Worm (Caenorhabditis elegans): ENCODE data around the gene pals-18.
"Not testable (repeated sequence)": the region's sequence is repeated elsewhere in the genome, so short reads cannot be mapped to it uniquely, and the experiment has no call there.

Gene pals-18

DNA sequence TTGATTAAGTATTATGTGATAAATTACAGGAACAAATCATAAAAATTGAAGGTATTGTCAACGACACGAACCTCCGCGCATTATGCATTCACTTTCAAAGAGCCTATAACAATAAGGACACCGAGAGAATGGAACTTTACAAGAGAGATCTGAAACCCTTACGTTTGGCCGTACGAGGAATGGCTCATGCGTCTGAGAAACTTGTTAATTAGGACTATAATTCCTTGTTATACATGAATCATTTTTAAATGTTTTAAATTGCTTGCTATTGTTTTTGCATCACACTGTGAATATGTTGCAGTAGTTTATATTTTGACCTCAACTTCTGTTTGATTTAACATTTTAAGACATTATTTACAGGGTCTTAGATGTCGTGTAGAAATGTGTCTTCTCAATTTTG is at the start of gene pals-18:
TSS of gene pals-18 (plus strand) at position 301 of the 400 bp plus-strand sequence.
- no peak for TF ChIP-seq hmbx-1 (tag; optimal IDR thresholded peaks at IDR 0.05)
- no peak for TF ChIP-seq tbx-37 (GFP tag; conservative IDR thresholded peaks at IDR 0.05)

DNA sequence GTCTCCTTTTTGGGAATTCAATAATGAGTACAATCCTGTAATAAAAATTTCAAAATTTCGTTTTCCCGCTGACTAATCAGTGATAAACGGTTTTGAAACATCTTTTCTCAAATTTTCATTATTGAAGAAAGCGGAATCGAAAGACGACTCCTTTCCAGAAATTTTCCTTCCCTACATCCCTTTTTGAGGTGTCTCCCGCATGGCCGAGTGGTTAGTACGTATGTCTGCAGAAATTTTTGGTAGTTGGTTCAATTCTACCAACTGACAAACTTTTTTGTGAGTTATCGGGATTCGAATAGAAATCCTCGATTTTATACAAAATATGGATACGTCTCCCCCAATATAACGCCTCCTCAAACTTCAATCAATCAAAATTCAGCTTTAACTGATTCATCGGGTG is 48.7 kb upstream of the pals-18 start:
- TF ChIP-seq ceh-36 (tag; optimal IDR thresholded peaks at IDR 0.05) (no peak), flt-1 (GFP tag; IDR thresholded peaks at IDR 0.05) (no peak), ets-7 (tag; optimal IDR thresholded peaks at IDR 0.05) (no peak), hmbx-1 (tag; optimal IDR thresholded peaks at IDR 0.05) (no peak)

DNA sequence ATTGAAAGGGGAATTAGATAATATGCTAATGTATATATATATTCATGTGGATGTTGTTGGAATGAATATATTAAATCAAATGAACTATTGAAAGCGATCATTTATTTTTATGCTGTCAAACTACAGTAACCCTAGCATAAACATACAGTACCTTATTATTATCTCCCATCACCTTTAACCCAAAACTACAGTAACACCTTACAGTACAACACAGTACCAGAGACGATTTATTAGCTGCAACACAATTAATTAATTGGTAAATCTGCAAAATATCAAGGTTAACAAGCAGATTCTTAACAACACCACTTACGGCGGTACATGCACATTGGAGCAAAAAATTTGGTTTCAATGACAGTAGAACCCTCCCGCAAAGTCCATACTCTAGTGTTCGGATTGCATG is 47.9 kb upstream of the pals-18 start, which contains the start of gene Y82E9BL.1:
TSS of gene Y82E9BL.1 (minus strand) at position 101 of the 400 bp plus-strand sequence.
- TF ChIP-seq sea-1 (GFP tag; conservative IDR thresholded peaks at IDR 0.05) (no peak), ceh-36 (tag; optimal IDR thresholded peaks at IDR 0.05) (no peak)

DNA sequence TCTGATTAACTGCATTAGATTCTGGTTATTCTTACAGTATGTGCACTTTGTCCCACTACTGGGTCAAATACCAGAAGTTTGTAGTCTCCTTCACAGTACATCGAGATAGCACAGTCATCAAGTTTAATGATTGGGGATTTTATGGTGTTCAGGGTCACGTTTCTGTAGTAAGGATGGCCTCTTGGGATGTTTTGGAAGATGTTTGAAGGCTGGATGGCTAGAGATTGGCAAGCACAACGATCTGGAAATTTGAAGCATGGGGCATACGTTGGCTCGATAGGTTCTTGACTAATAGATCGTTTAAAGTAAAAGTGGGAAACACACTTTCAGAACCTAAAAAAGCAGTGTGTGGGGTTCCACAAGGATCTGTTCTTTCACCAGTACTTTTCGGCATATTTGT is 45.2 kb upstream of the pals-18 start, which contains the start of gene Y82E9BR.8:
TSS of gene Y82E9BR.8 (minus strand) at position 101 of the 400 bp plus-strand sequence.
- TF ChIP-seq hmbx-1 (tag; optimal IDR thresholded peaks at IDR 0.05); flt-1 (GFP tag; IDR thresholded peaks at IDR 0.05); pes-1 (GFP tag; IDR thresholded peaks at IDR 0.05): not testable (repeated sequence)

DNA sequence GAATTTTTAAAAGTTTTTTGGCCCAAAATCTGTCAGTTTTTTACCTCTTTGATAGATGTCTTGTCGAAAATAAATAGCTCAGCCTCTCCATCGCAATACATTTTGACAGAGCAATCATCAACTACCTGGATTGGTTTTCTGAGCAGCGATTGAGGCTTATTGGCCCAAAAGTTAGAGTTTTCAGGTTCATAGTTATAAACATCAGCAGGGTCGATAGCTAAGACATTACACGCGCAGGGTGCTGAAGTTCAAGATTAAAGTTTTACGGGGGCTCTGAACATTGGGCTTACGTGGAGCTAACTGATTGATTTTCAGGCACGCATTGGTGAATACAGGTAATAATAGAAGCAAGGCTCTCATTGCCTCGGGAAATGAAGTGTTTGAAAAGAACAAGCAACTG is 43.5 kb upstream of the pals-18 start, which contains the start of gene Y82E9BR.9:
TSS of gene Y82E9BR.9 (minus strand) at position 101 of the 400 bp plus-strand sequence.
- no peak for TF ChIP-seq tbx-37 (GFP tag; conservative IDR thresholded peaks at IDR 0.05)
- no peak for TF ChIP-seq scrt-1 (GFP tag; IDR thresholded peaks at IDR 0.05)
- TF ChIP-seq aly-1 (tag; optimal IDR thresholded peaks at IDR 0.05): no peak
- TF ChIP-seq hmg-4 (GFP tag; optimal IDR thresholded peaks at IDR 0.05): no peak
- no peak for TF ChIP-seq ets-7 (tag; optimal IDR thresholded peaks at IDR 0.05)
- no peak for TF ChIP-seq flt-1 (GFP tag; IDR thresholded peaks at IDR 0.05)
- no peak for TF ChIP-seq pes-1 (GFP tag; IDR thresholded peaks at IDR 0.05)

DNA sequence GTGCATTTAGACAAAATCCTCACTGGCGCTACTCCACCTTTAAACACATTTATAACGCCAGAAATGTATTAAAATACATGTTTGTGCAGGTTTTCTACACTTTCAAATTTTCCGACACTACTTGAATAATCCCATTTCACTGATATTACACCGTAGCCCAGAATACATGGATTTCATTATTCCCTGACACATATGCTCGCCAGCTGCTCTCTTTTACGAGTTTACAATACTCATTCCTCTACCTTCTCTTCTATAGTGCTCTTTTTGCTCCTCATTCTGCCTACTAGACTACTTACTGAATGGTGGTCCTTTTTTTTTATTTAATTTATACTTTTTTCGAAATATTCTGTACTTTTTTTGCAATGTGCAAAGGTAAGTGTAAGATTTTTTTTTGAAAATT is 30.6 kb upstream of the pals-18 start:
- TF ChIP-seq tbx-11 (GFP tag; IDR thresholded peaks at IDR 0.05): no peak
- TF ChIP-seq tbx-37 (GFP tag; conservative IDR thresholded peaks at IDR 0.05): no peak
- TF ChIP-seq ceh-36 (tag; optimal IDR thresholded peaks at IDR 0.05): no peak
- TF ChIP-seq flt-1 (GFP tag; IDR thresholded peaks at IDR 0.05): no peak
- no peak for TF ChIP-seq B0310.2 (tag; optimal IDR thresholded peaks at IDR 0.05)
- no peak for TF ChIP-seq hmbx-1 (tag; optimal IDR thresholded peaks at IDR 0.05)
- no peak for TF ChIP-seq ets-7 (tag; optimal IDR thresholded peaks at IDR 0.05)
- TF ChIP-seq sea-1 (GFP tag; conservative IDR thresholded peaks at IDR 0.05): no peak
- no peak for TF ChIP-seq hmg-4 (GFP tag; optimal IDR thresholded peaks at IDR 0.05)
- TF ChIP-seq tra-4 (tag; optimal IDR thresholded peaks at IDR 0.05): no peak
- TF ChIP-seq pes-1 (GFP tag; IDR thresholded peaks at IDR 0.05): no peak

DNA sequence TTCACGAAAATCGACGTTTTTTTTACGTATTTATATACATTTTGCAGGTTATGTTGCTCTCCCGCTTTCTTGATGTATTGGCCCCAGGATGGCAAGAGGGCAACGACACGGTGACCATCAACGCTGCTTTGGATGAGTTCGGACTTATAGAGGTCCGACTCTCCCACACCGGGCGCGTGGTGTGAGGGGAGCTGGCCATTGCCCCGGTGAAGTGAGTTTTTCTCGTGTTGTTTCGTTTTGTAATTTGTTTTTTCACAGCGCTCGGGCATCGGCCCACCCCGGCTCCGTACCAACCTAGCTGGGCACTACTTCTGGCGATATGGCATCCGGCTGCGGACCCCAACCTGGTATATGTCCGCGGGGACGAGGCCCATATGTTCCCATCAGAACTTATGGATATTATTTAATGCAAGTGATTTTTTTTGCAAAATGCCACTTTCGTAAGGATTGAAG is 28.8 kb upstream of the pals-18 start, which contains the start of gene Y82E9BR.20:
TSS of gene Y82E9BR.20 (plus strand) at position 51 of the 453 bp plus-strand sequence.
- TF ChIP-seq sea-1 (GFP tag; conservative IDR thresholded peaks at IDR 0.05): no peak
- TF ChIP-seq flt-1 (GFP tag; IDR thresholded peaks at IDR 0.05): no peak
- no peak for TF ChIP-seq tbx-11 (GFP tag; IDR thresholded peaks at IDR 0.05)
- TF ChIP-seq tra-4 (tag; optimal IDR thresholded peaks at IDR 0.05): no peak
- TF ChIP-seq tbx-37 (GFP tag; conservative IDR thresholded peaks at IDR 0.05): no peak
- TF ChIP-seq ceh-13 (GFP tag; optimal IDR thresholded peaks at IDR 0.05): no peak
- no peak for TF ChIP-seq B0310.2 (tag; optimal IDR thresholded peaks at IDR 0.05)
- TF ChIP-seq aly-1 (tag; optimal IDR thresholded peaks at IDR 0.05): no peak

DNA sequence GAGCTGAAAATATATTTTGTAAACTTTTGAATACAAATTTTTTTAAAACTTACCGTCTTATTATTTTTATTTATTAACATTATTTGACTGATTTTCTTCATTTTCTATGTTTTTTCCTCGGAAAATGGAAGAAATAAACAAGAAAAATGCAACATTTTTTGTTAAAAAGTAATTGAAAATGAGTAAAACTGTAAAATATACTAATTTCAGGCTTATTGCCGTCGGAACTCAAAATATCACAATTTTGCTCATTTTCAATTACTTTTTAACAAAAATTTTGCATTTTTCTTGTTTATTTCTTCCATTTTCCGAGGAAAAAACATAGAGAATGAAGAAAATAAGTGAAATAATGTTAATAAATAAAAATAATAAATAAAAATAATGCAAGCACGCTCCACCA is 27.7 kb upstream of the pals-18 start, which contains the start of gene Y82E9BR.10:
TSS of gene Y82E9BR.10 (minus strand) at position 101 of the 400 bp plus-strand sequence.
- TF ChIP-seq ets-7 (tag; optimal IDR thresholded peaks at IDR 0.05); ceh-13 (GFP tag; optimal IDR thresholded peaks at IDR 0.05); hnd-1 (tag; optimal IDR thresholded peaks at IDR 0.05): not testable (repeated sequence)

DNA sequence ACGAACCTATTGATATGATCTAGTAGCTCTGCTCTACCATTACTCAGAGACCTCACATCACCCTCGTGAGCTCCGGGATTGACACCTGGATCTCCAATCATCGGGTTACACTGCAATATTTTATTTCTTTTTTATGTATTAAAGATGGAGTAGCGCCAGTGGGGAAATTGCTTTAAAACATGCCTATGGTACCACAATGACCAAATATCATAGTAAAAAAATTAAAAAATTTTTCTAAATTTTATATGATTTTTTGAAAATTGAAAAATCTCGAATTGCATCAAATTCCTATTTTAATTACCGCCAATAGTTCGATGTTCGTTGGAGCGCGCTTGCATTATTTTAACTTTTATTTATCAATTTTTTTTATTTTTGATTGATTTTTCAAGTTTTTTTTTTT is 25.3 kb upstream of the pals-18 start, which contains the start of gene pals-40:
TSS of gene pals-40 (minus strand) at position 101 of the 400 bp plus-strand sequence.
- not testable (repeated sequence) for TF ChIP-seq aly-1 (tag; optimal IDR thresholded peaks at IDR 0.05); tbx-37 (GFP tag; conservative IDR thresholded peaks at IDR 0.05); scrt-1 (GFP tag; IDR thresholded peaks at IDR 0.05)

DNA sequence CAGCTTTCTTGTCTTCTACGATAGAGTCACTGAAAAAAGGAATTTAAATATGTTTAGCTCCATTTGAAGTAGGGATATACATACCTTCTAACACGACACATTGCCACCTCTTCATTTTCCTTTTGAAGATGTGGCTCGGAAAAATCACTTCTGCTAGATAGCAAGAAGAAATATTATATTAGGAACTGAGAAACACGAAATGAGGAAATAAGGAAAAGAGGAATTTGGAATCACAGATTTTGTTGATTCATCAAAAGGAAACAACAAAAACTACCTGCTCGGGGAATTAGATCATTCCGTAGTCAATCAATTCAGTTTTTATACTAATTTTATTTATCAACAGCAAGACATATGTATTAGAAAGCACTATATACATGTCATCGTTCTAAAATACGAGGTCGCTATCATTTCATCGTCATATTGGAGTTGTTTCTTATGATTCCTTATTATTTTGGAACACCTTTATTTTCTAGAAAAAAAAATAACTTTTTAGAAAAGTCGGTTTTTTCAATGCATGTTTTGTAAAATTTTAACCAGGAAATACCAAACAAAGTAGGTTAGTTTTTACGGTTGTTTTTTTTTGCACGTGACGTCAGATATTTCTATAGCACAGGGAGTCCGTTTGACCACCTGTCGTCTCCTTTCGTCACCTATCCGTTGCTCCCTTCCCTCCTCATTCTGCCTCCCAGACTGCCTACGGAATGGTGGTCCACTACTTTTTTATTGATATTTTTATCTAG is 22.5 kb upstream of the pals-18 start, which contains the start of the genes pals-21 and Y82E9BR.6:
TSS of gene pals-21 (minus strand) at position 101 of the 740 bp plus-strand sequence.
TSS of gene Y82E9BR.6 (plus strand) at position 690 of the 740 bp plus-strand sequence.
- no peak for TF ChIP-seq sea-1 (GFP tag; conservative IDR thresholded peaks at IDR 0.05)
